Fruit fly (Drosophila melanogaster): ENCODE results near the gene CG7653.

Gene CG7653

DNA sequence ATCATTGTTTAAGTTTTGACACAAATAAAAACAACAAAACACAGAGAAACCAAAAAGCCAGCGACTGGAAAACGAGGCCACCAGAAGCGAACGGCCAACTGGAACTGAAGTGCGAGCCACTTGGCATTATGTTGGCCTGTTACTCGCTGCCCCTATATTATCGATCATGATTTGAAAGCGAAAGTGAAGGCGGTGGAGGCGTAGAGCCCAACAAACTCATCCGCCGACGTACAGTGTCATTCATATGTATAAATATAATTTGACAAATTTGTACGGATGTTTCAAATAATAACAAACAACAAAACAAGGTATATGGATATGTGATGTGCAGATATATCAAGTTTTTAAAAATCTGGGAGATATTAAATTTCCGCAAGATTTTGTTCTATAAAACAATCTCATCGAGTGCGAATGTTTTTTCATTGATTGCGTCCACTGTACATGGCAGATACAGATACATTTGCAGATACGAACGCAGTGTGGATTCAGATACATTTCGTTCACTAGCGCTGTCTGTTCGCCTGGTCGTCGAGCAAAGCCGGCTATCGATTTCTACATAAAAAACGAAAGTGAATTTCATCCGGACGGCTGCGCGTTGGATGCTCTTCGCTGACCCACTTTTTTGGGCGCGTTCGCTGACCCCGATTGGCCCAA lies 31.1 kb upstream of the CG7653 start:
- peak; percentile 82 for TF ChIP-seq brk (GFP tag; optimal IDR thresholded peaks at IDR 0.05)
- peak; percentile 32 for TF ChIP-seq GATAd (GFP tag; optimal IDR thresholded peaks at IDR 0.05)
- peak; percentile 90 for TF ChIP-seq Sp1 (GFP tag; optimal IDR thresholded peaks at IDR 0.05)
- TF ChIP-seq CG32264 (GFP tag; optimal IDR thresholded peaks at IDR 0.05): peak; percentile 93
- TF ChIP-seq tai (GFP tag; optimal IDR thresholded peaks at IDR 0.05): peak; percentile 71
- TF ChIP-seq woc (GFP tag; optimal IDR thresholded peaks at IDR 0.05): peak; percentile 93
- TF ChIP-seq Rel (GFP tag; optimal IDR thresholded peaks at IDR 0.05): peak; percentile 84
- TF ChIP-seq Rel (tag; optimal IDR thresholded peaks at IDR 0.05): peak; percentile 14
- TF ChIP-seq dmrt93B (GFP tag; optimal IDR thresholded peaks at IDR 0.05): peak; percentile 86
- peak; percentile 3 for TF ChIP-seq Dfd (GFP tag; optimal IDR thresholded peaks at IDR 0.05)
- no peak for TF ChIP-seq usp (GFP tag; optimal IDR thresholded peaks at IDR 0.05)
- no peak for TF ChIP-seq Abd-B (GFP tag; optimal IDR thresholded peaks at IDR 0.05)
- peak; percentile 49 for TF ChIP-seq Dif (GFP tag; optimal IDR thresholded peaks at IDR 0.05; ENCODE audit: partially characterized antibody)
- peak; percentile 40 for TF ChIP-seq Vsx2 (GFP tag; optimal IDR thresholded peaks at IDR 0.05; ENCODE audit: partially characterized antibody)
- peak; percentile 57 for TF ChIP-seq Jra (GFP tag; optimal IDR thresholded peaks at IDR 0.05)
- peak; percentile 76 for TF ChIP-seq Mio (GFP tag; optimal IDR thresholded peaks at IDR 0.05)
- TF ChIP-seq rgr (GFP tag; optimal IDR thresholded peaks at IDR 0.05): peak; percentile 97
- no peak for TF ChIP-seq Hr78 (GFP tag; optimal IDR thresholded peaks at IDR 0.05)
- TF ChIP-seq dsf (GFP tag; optimal IDR thresholded peaks at IDR 0.05; ENCODE audit: borderline replicate concordance): peak; percentile 75
- peak; percentile 97 for TF ChIP-seq sv (GFP tag; optimal IDR thresholded peaks at IDR 0.05)
- peak; percentile 93 for TF ChIP-seq Hnf4 (GFP tag; optimal IDR thresholded peaks at IDR 0.05)
- TF ChIP-seq Myc (optimal IDR thresholded peaks at IDR 0.05): no peak
- peak; percentile 94 for TF ChIP-seq h (GFP tag; optimal IDR thresholded peaks at IDR 0.05)
- peak; percentile 97 for TF ChIP-seq fru (GFP tag; optimal IDR thresholded peaks at IDR 0.05)
- TF ChIP-seq dl (GFP tag; optimal IDR thresholded peaks at IDR 0.05; ENCODE audit: insufficient read depth in 1 of 2, partially characterized antibody in 2 of 2): peak; percentile 20 to 36
- TF ChIP-seq CrebA (GFP tag; optimal IDR thresholded peaks at IDR 0.05; ENCODE audit: borderline replicate concordance): peak; percentile 72
- no peak for TF ChIP-seq jim (GFP tag; optimal IDR thresholded peaks at IDR 0.05)
- TF ChIP-seq pan (optimal IDR thresholded peaks at IDR 0.05): no peak
- TF ChIP-seq lola (GFP tag; optimal IDR thresholded peaks at IDR 0.05): no peak
- TF ChIP-seq HLH106 (tag; optimal IDR thresholded peaks at IDR 0.05): peak; percentile 93
- TF ChIP-seq Hr83 (GFP tag; optimal IDR thresholded peaks at IDR 0.05; ENCODE audit: poor library complexity, severe bottlenecking): peak; percentile 43
- peak; percentile 78 to 93 for TF ChIP-seq foxo (GFP tag; optimal IDR thresholded peaks at IDR 0.05)
- no peak for TF ChIP-seq N (GFP tag; optimal IDR thresholded peaks at IDR 0.05)
- peak; percentile 98 for TF ChIP-seq OdsH (GFP tag; optimal IDR thresholded peaks at IDR 0.05)
- TF ChIP-seq CG9705 (GFP tag; optimal IDR thresholded peaks at IDR 0.05): peak; percentile 85
- peak; percentile 90 for TF ChIP-seq psq (GFP tag; optimal IDR thresholded peaks at IDR 0.05)
- peak; percentile 94 for TF ChIP-seq br (GFP tag; optimal IDR thresholded peaks at IDR 0.05)
- TF ChIP-seq ey (GFP tag; optimal IDR thresholded peaks at IDR 0.05): peak; percentile 97
- TF ChIP-seq sage (GFP tag; optimal IDR thresholded peaks at IDR 0.05): peak; percentile 89

DNA sequence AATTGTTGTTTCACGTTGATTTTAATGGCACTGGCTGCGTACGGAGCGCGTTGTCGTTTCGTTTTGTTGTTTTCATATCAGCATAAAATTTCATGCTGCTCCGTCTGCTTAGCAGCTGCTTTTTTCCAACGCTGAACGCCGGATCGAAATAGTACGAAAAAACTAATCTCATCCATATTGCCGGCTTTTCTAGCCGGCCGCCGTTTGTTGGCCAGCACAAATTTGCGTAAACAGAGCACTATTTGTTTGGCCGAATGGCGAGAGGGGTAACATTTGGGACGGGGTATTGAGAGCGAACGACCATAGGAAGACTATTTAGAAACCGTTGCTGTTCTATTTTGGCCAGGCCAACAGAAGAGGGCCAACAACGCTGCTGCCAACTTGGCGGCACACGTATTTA lies 29.9 kb upstream of the CG7653 start:
- TF ChIP-seq usp (GFP tag; optimal IDR thresholded peaks at IDR 0.05): no peak
- no peak for TF ChIP-seq pan (optimal IDR thresholded peaks at IDR 0.05)
- TF ChIP-seq br (GFP tag; optimal IDR thresholded peaks at IDR 0.05): no peak
- no peak for TF ChIP-seq sv (GFP tag; optimal IDR thresholded peaks at IDR 0.05)
- no peak for TF ChIP-seq woc (GFP tag; optimal IDR thresholded peaks at IDR 0.05)
- TF ChIP-seq Jra (GFP tag; optimal IDR thresholded peaks at IDR 0.05): no peak
- TF ChIP-seq foxo (GFP tag; optimal IDR thresholded peaks at IDR 0.05): no peak
- TF ChIP-seq dmrt93B (GFP tag; optimal IDR thresholded peaks at IDR 0.05): no peak
- TF ChIP-seq Abd-B (GFP tag; optimal IDR thresholded peaks at IDR 0.05): no peak
- no peak for TF ChIP-seq Mio (GFP tag; optimal IDR thresholded peaks at IDR 0.05)
- TF ChIP-seq N (GFP tag; optimal IDR thresholded peaks at IDR 0.05): no peak
- TF ChIP-seq fru (GFP tag; optimal IDR thresholded peaks at IDR 0.05): no peak
- TF ChIP-seq Hr78 (GFP tag; optimal IDR thresholded peaks at IDR 0.05): no peak
- no peak for TF ChIP-seq dsf (GFP tag; optimal IDR thresholded peaks at IDR 0.05; ENCODE audit: borderline replicate concordance)

Data from whole organism, wandering third instar larva.